Worm (Caenorhabditis elegans) whole organism, L1 larva: ENCODE measurements around the gene Y102A11A.1.

Experiments used
- fkh-10 ChIP-seq: sonication (generic microtip); optimal IDR thresholded peaks from 2 replicates; lab custom pipeline; 2017; ENCODE audit warnings: missing biosample characterization, missing genetic modification reagents, missing genetic modification characterization
- mep-1 ChIP-seq: fragments of 150-350 bp; optimal IDR thresholded peaks from 2 replicates; lab custom pipeline; 2014; ENCODE audit warnings: missing biosample characterization, missing genetic modification characterization
- pag-3 ChIP-seq: sonication (generic microtip); optimal IDR thresholded peaks from 2 replicates; lab custom pipeline; 2017; ENCODE audit warnings: missing genetic modification characterization, mild to moderate bottlenecking, missing compliant biosample characterization, antibody characterized with exemption, borderline replicate concordance; ENCODE audit not compliant: insufficient read depth
- unc-62 ChIP-seq: fragments of 150-350 bp; optimal IDR thresholded peaks from 2 replicates; lab custom pipeline; 2014; ENCODE audit warnings: missing biosample characterization, missing genetic modification reagents, missing genetic modification characterization

- TF ChIP-seq fkh-10 (no peak), mep-1 (no peak), pag-3 (tag; lab: Kevin White, UChicago) (no peak), unc-62 (GFP tag; lab: Kevin White, UChicago) (no peak)
Observed at ce11 chrX:2021558-2021957, 30.1 kb upstream of the Y102A11A.1 start.
